Fruit fly (Drosophila melanogaster) whole organism, embryonic: ENCODE data around the gene CG31548.

ENCODE experiments used
- Asciz ChIP-seq: fragments of 200-800 bp; sonication (Bioruptor generic); optimal IDR thresholded peaks from 2 replicates; lab custom pipeline; 2017; ENCODE audit warnings: missing biosample characterization, mild to moderate bottlenecking, missing genetic modification characterization, missing genetic modification reagents
- Atf3 ChIP-seq: fragments of 200-800 bp; sonication (Bioruptor generic); optimal IDR thresholded peaks from 3 replicates; lab custom pipeline; 2016; ENCODE audit warnings: missing biosample characterization, missing genetic modification characterization
- CG10366 ChIP-seq: fragments of 200-800 bp; sonication (Bioruptor generic); IDR thresholded peaks from 2 replicates; pipeline ENCODE4 v1.3.6; 2022; ENCODE audit warnings: missing biosample characterization, missing genetic modification characterization
- CG11696 ChIP-seq: fragments of 200-800 bp; sonication (Bioruptor generic); IDR thresholded peaks from 2 replicates; pipeline ENCODE4 v1.3.6; 2022; ENCODE audit warnings: missing biosample characterization, missing genetic modification characterization
- CG12219 ChIP-seq: fragments of 200-800 bp; sonication (Bioruptor generic); optimal IDR thresholded peaks from 3 replicates; lab custom pipeline; 2018; ENCODE audit warnings: missing biosample characterization, mild to moderate bottlenecking, missing genetic modification characterization
- CG12942 ChIP-seq: fragments of 200-800 bp; sonication (Bioruptor generic); optimal IDR thresholded peaks from 3 replicates; lab custom pipeline; 2016; ENCODE audit warnings: missing biosample characterization, missing genetic modification characterization
- CG13775 ChIP-seq: fragments of 200-800 bp; sonication (Bioruptor generic); optimal IDR thresholded peaks from 3 replicates; lab custom pipeline; 2017; ENCODE audit warnings: missing biosample characterization, mild to moderate bottlenecking, missing genetic modification characterization
- CG14441 ChIP-seq: fragments of 200-800 bp; sonication (Bioruptor generic); IDR thresholded peaks from 2 replicates; pipeline ENCODE4 v1.3.6; 2022; ENCODE audit warnings: missing biosample characterization, missing genetic modification characterization
- CG1603 ChIP-seq: fragments of 200-800 bp; sonication (Bioruptor generic); optimal IDR thresholded peaks from 2 replicates; lab custom pipeline; 2019; ENCODE audit warnings: missing biosample characterization, mild to moderate bottlenecking, missing genetic modification characterization, moderate library complexity
- CG33213 ChIP-seq: fragments of 200-800 bp; sonication (Bioruptor generic); optimal IDR thresholded peaks from 3 replicates; lab custom pipeline; 2016; ENCODE audit warnings: missing biosample characterization, missing genetic modification characterization
- CG3726 ChIP-seq: fragments of 200-800 bp; sonication (Bioruptor generic); IDR thresholded peaks from 3 replicates; pipeline ENCODE4, ENCODE4 v1.3.6; 2022; ENCODE audit warnings: missing biosample characterization, missing genetic modification characterization
- CG42726 ChIP-seq: fragments of 200-800 bp; sonication (Bioruptor generic); IDR thresholded peaks from 2 replicates; pipeline ENCODE4 v1.3.6; 2022; ENCODE audit warnings: missing biosample characterization, missing genetic modification characterization; ENCODE audit not compliant: partially characterized antibody
- CG5245 ChIP-seq: fragments of 200-800 bp; sonication (Bioruptor generic); optimal IDR thresholded peaks from 3 replicates; lab custom pipeline; 2016; ENCODE audit warnings: missing biosample characterization, missing genetic modification characterization
- CG8281 ChIP-seq: fragments of 200-800 bp; sonication (Bioruptor generic); optimal IDR thresholded peaks from 2 replicates; lab custom pipeline; 2018; ENCODE audit warnings: missing biosample characterization, mild to moderate bottlenecking, missing genetic modification characterization, moderate library complexity
- CG8290 ChIP-seq, 3 experiments: fragments of 200-800 bp; sonication (Bioruptor generic); optimal IDR thresholded peaks; 2 replicates each; lab custom pipeline; 2016 to 2019; ENCODE audit warnings: missing biosample characterization in 3 of 3, missing genetic modification characterization in 3 of 3, mild to moderate bottlenecking in 2 of 3, moderate library complexity in 1 of 3
- CG8924 ChIP-seq: fragments of 200-800 bp; optimal IDR thresholded peaks from 3 replicates; lab custom pipeline; 2019; ENCODE audit warnings: missing biosample characterization, mild to moderate bottlenecking, missing genetic modification characterization, moderate library complexity
- CG9797 ChIP-seq: fragments of 200-800 bp; sonication (Bioruptor generic); optimal IDR thresholded peaks from 3 replicates; lab custom pipeline; 2018; ENCODE audit warnings: missing biosample characterization, mild to moderate bottlenecking, missing genetic modification characterization
- Doc3 ChIP-seq: fragments of 200-800 bp; sonication (Bioruptor generic); IDR thresholded peaks from 3 replicates; pipeline ENCODE4 v1.3.6; 2022; ENCODE audit warnings: missing biosample characterization, missing genetic modification characterization; ENCODE audit not compliant: partially characterized antibody
- Eip74EF ChIP-seq, 2 experiments: fragments of 200-800 bp in 1 of 2; fragments of >200 bp in 1 of 2; sonication (Bioruptor generic) in 1 of 2; optimal IDR thresholded peaks; 2 replicates each; lab custom pipeline; 2017 to 2019; ENCODE audit warnings: missing biosample characterization in 2 of 2, missing genetic modification characterization in 2 of 2, mild to moderate bottlenecking in 1 of 2, moderate library complexity in 1 of 2
- Ets65A ChIP-seq: fragments of 200-800 bp; sonication (Bioruptor generic); peaks from one replicate; lab custom pipeline; 2016; ENCODE audit warnings: missing biosample characterization, missing genetic modification characterization
- Gug ChIP-seq: fragments of 200-800 bp; sonication (Bioruptor generic); IDR thresholded peaks from 4 replicates; pipeline ENCODE4 v1.3.6; 2022; ENCODE audit warnings: missing biosample characterization, missing genetic modification characterization
- MTF-1 ChIP-seq: fragments of 200-800 bp; sonication (Bioruptor generic); optimal IDR thresholded peaks from 2 replicates; lab custom pipeline; 2018; ENCODE audit warnings: missing biosample characterization, mild to moderate bottlenecking, missing genetic modification characterization, borderline replicate concordance
- Mes4 ChIP-seq: fragments of 200-800 bp; sonication (Bioruptor generic); optimal IDR thresholded peaks from 2 replicates; lab custom pipeline; 2016; ENCODE audit warnings: missing biosample characterization, missing genetic modification characterization
- Nf-YB ChIP-seq: fragments of 200-800 bp; sonication (Bioruptor generic); optimal IDR thresholded peaks from 3 replicates; lab custom pipeline; 2019; ENCODE audit warnings: missing biosample characterization, mild to moderate bottlenecking, missing genetic modification characterization, moderate library complexity
- Usf ChIP-seq: fragments of 200-800 bp; sonication (Bioruptor generic); optimal IDR thresholded peaks from 2 replicates; lab custom pipeline; 2017; ENCODE audit warnings: missing genotype, missing biosample characterization, missing genetic modification characterization
- Xbp1 ChIP-seq: fragments of 200-800 bp; sonication (Bioruptor generic); optimal IDR thresholded peaks from 3 replicates; lab custom pipeline; 2016; ENCODE audit warnings: missing biosample characterization, mild to moderate bottlenecking, missing genetic modification characterization
- Xrp1 ChIP-seq: fragments of 200-800 bp; sonication (Bioruptor generic); IDR thresholded peaks from 2 replicates; pipeline ENCODE4 v1.3.6; 2022; ENCODE audit warnings: missing biosample characterization, missing genetic modification characterization
- YL-1 ChIP-seq: fragments of 200-800 bp; sonication (Bioruptor generic); optimal IDR thresholded peaks from 3 replicates; lab custom pipeline; 2017; ENCODE audit warnings: missing biosample characterization, mild to moderate bottlenecking, missing genetic modification characterization
- chm ChIP-seq: fragments of 200-800 bp; sonication (Bioruptor generic); IDR thresholded peaks from 2 replicates; pipeline ENCODE4 v1.3.6; 2022; ENCODE audit warnings: missing biosample characterization, missing genetic modification characterization
- crol ChIP-seq: fragments of 200-800 bp; sonication (Bioruptor generic); IDR thresholded peaks from 2 replicates; pipeline ENCODE4 v1.3.6; 2022; ENCODE audit warnings: missing biosample characterization, missing genetic modification characterization
- dati ChIP-seq: fragments of 200-800 bp; sonication (Bioruptor generic); IDR thresholded peaks from 2 replicates; pipeline ENCODE4 v1.3.6; 2022; ENCODE audit warnings: missing biosample characterization, missing genetic modification characterization
- dm ChIP-seq: fragments of 200-800 bp; sonication (Bioruptor generic); optimal IDR thresholded peaks from 3 replicates; lab custom pipeline; 2016; ENCODE audit warnings: missing biosample characterization, missing genetic modification characterization
- eyg ChIP-seq: fragments of 200-800 bp; sonication (Bioruptor generic); optimal IDR thresholded peaks from 3 replicates; lab custom pipeline; 2016; ENCODE audit warnings: missing biosample characterization, missing genetic modification characterization
- gem ChIP-seq: fragments of 200-800 bp; sonication (Bioruptor generic); optimal IDR thresholded peaks from 2 replicates; lab custom pipeline; 2019; ENCODE audit warnings: missing biosample characterization, mild to moderate bottlenecking, missing genetic modification characterization, moderate library complexity
- gro ChIP-seq: fragments of 200-800 bp; sonication (Bioruptor generic); optimal IDR thresholded peaks from 2 replicates; lab custom pipeline; 2016; ENCODE audit warnings: missing biosample characterization, missing genetic modification characterization
- kay ChIP-seq: fragments of 200-800 bp; sonication (Bioruptor generic); optimal IDR thresholded peaks from 2 replicates; lab custom pipeline; 2016; ENCODE audit warnings: missing biosample characterization, missing genetic modification characterization
- scrt ChIP-seq: fragments of 200-800 bp; sonication (Bioruptor generic); optimal IDR thresholded peaks from 2 replicates; lab custom pipeline; 2018; ENCODE audit warnings: missing biosample characterization, mild to moderate bottlenecking, missing genetic modification characterization, moderate library complexity
- sens-2 ChIP-seq: fragments of 200-800 bp; sonication (Bioruptor generic); IDR thresholded peaks from 2 replicates; pipeline ENCODE4 v1.3.6; 2022; ENCODE audit warnings: missing biosample characterization, missing genetic modification characterization
- tup ChIP-seq: fragments of 200-800 bp; sonication (Bioruptor generic); optimal IDR thresholded peaks from 2 replicates; lab custom pipeline; 2016; ENCODE audit warnings: missing biosample characterization, mild to moderate bottlenecking, missing genetic modification characterization, moderate library complexity

The CG31548 gene

dm6 chr3R:5686049-5686757 lies 49.6 kb upstream of the CG31548 start (continued):
- TF ChIP-seq CG8281 (tag; lab: Kevin White, UChicago) (no peak), scrt (no peak), gem (tag; lab: Kevin White, UChicago) (peak; percentile 70), gro (no peak), MTF-1 (GFP tag; lab: Kevin White, UChicago) (no peak), kay (no peak), CG5245 (no peak), crol (GFP tag; lab: Robert Waterston, UW) (no peak; the same call in 1 of the 2 replicates), tup (GFP tag; lab: Kevin White, UChicago) (no peak), dati (GFP tag; lab: Robert Waterston, UW) (no peak), CG33213 (peak; percentile 24), YL-1 (GFP tag; lab: Kevin White, UChicago) (no peak), Eip74EF (GFP tag; optimal IDR thresholded peaks at IDR 0.05; lab: Kevin White, UChicago) (no peak), Mes4 (GFP tag; lab: Kevin White, UChicago) (peak; percentile 44), CG10366 (GFP tag; lab: Robert Waterston, UW) (peak; percentile 52), CG8924 (peak; percentile 53), CG12219 (peak; percentile 37), CG13775 (GFP tag; lab: Kevin White, UChicago) (no peak), CG14441 (GFP tag; lab: Robert Waterston, UW) (peak; percentile 45; the same call in 1 of the 2 replicates), Xbp1 (GFP tag; lab: Kevin White, UChicago) (peak; percentile 41), sens-2 (GFP tag; lab: Robert Waterston, UW) (no peak), CG3726 (GFP tag; lab: Robert Waterston, UW) (no peak), Asciz (GFP tag; lab: Kevin White, UChicago) (no peak), Gug (GFP tag; lab: Robert Waterston, UW) (peak; percentile 33; the same call in 1 of the 4 replicates), chm (GFP tag; lab: Robert Waterston, UW) (no peak), eyg (no peak), Xrp1 (GFP tag; lab: Robert Waterston, UW) (peak; percentile 48; the same call in 1 of the 2 replicates), Ets65A (GFP tag; lab: Kevin White, UChicago) (peak; percentile 36), CG9797 (GFP tag; lab: Kevin White, UChicago) (no peak), CG8290 (GFP tag; optimal IDR thresholded peaks at IDR 0.05; lab: Kevin White, UChicago) (no peak), CG8290 (tag; optimal IDR thresholded peaks at IDR 0.05; lab: Kevin White, UChicago) (peak in 1 of 2 experiments; percentile 74), Usf (GFP tag; lab: Kevin White, UChicago) (no peak), Nf-YB (GFP tag; lab: Kevin White, UChicago) (no peak), CG42726 (no peak), Atf3 (GFP tag; lab: Kevin White, UChicago) (no peak), CG11696 (no peak), Doc3 (GFP tag; lab: Robert Waterston, UW) (no peak), CG1603 (tag; lab: Kevin White, UChicago) (peak; percentile 56), CG12942 (GFP tag; lab: Kevin White, UChicago) (no peak), dm (GFP tag; lab: Kevin White, UChicago) (peak; percentile 16)
